Fruit fly (Drosophila melanogaster) whole organism, embryonic: ENCODE measurements around the gene CG14454.

Experiments used
- Ada2b ChIP-seq: fragments of 200-800 bp; sonication (Bioruptor generic); IDR thresholded peaks from 2 replicates; pipeline ENCODE4 v1.3.6; 2022; ENCODE audit warnings: missing biosample characterization, missing genetic modification characterization
- Antp ChIP-seq: fragments of 200-800 bp; sonication (Bioruptor generic); optimal IDR thresholded peaks from 3 replicates; lab custom pipeline; 2016; ENCODE audit warnings: missing biosample characterization, missing genetic modification characterization
- Asciz ChIP-seq: fragments of 200-800 bp; sonication (Bioruptor generic); optimal IDR thresholded peaks from 2 replicates; lab custom pipeline; 2017; ENCODE audit warnings: missing biosample characterization, mild to moderate bottlenecking, missing genetic modification characterization, missing genetic modification reagents
- CG10431 ChIP-seq: fragments of 200-800 bp; sonication (Bioruptor generic); optimal IDR thresholded peaks from 3 replicates; lab custom pipeline; 2018; ENCODE audit warnings: missing biosample characterization, mild to moderate bottlenecking, missing genetic modification characterization
- CG10565 ChIP-seq: fragments of 200-800 bp; sonication (Bioruptor generic); optimal IDR thresholded peaks from 3 replicates; lab custom pipeline; 2016; ENCODE audit warnings: missing biosample characterization, mild to moderate bottlenecking, missing genetic modification characterization
- CG10654 ChIP-seq: fragments of 200-800 bp; sonication (Bioruptor generic); optimal IDR thresholded peaks from 2 replicates; lab custom pipeline; 2016; ENCODE audit warnings: missing biosample characterization, missing genetic modification characterization
- CG12071 ChIP-seq: fragments of 200-800 bp; sonication (Bioruptor generic); optimal IDR thresholded peaks from 3 replicates; lab custom pipeline; 2018; ENCODE audit warnings: missing biosample characterization, mild to moderate bottlenecking, missing genetic modification characterization
- CG12104 ChIP-seq: fragments of 200-800 bp; sonication (Bioruptor generic); optimal IDR thresholded peaks from 3 replicates; lab custom pipeline; 2016; ENCODE audit warnings: missing biosample characterization, missing genetic modification characterization
- CG12659 ChIP-seq: fragments of 200-800 bp; sonication (Bioruptor generic); optimal IDR thresholded peaks from 3 replicates; lab custom pipeline; 2017; ENCODE audit warnings: mild to moderate bottlenecking, missing biosample characterization, missing genetic modification reagents, missing genetic modification characterization
- CG14441 ChIP-seq: fragments of 200-800 bp; sonication (Bioruptor generic); IDR thresholded peaks from 2 replicates; pipeline ENCODE4 v1.3.6; 2022; ENCODE audit warnings: missing biosample characterization, missing genetic modification characterization
- CG15514 ChIP-seq: fragments of 200-800 bp; sonication (Bioruptor generic); optimal IDR thresholded peaks from 3 replicates; lab custom pipeline; 2017; ENCODE audit warnings: missing biosample characterization, missing genetic modification characterization, mild to moderate bottlenecking, moderate library complexity, missing genetic modification reagents
- CG15696 ChIP-seq: fragments of 200-800 bp; sonication (Bioruptor generic); optimal IDR thresholded peaks from 2 replicates; lab custom pipeline; 2019; ENCODE audit warnings: missing biosample characterization, mild to moderate bottlenecking, missing genetic modification characterization, moderate library complexity
- CG16779 ChIP-seq: fragments of 200-800 bp; sonication (Bioruptor generic); IDR thresholded peaks from 2 replicates; pipeline ENCODE4 v1.3.6; 2022; ENCODE audit warnings: missing biosample characterization, missing genetic modification characterization
- CG18619 ChIP-seq: fragments of 200-800 bp; sonication (Bioruptor generic); optimal IDR thresholded peaks from 3 replicates; lab custom pipeline; 2017; ENCODE audit warnings: missing biosample characterization, mild to moderate bottlenecking, missing genetic modification characterization
- CG32767 ChIP-seq: fragments of 200-800 bp; sonication (Bioruptor generic); IDR thresholded peaks from 2 replicates; pipeline ENCODE4 v1.3.6; 2022; ENCODE audit warnings: missing biosample characterization, missing genetic modification characterization
- CG32772 ChIP-seq: fragments of 200-800 bp; sonication (Bioruptor generic); IDR thresholded peaks from 2 replicates; pipeline ENCODE4 v1.3.6; 2022; ENCODE audit warnings: missing biosample characterization, missing genetic modification characterization
- CG4404 ChIP-seq: fragments of 200-800 bp; sonication (Bioruptor generic); IDR thresholded peaks from 2 replicates; pipeline ENCODE4 v1.3.6; 2022; ENCODE audit warnings: missing biosample characterization, missing genetic modification characterization
- CG6175 ChIP-seq: fragments of 200-800 bp; sonication (Bioruptor generic); IDR thresholded peaks from 3 replicates; pipeline ENCODE4 v1.3.6; 2022; ENCODE audit warnings: missing biosample characterization, missing genetic modification characterization
- CG6654 ChIP-seq: fragments of 200-800 bp; sonication (Bioruptor generic); optimal IDR thresholded peaks from 2 replicates; lab custom pipeline; 2017; ENCODE audit warnings: missing biosample characterization, mild to moderate bottlenecking, missing genetic modification characterization
- CG6765 ChIP-seq: fragments of 200-800 bp; sonication (Bioruptor generic); optimal IDR thresholded peaks from 3 replicates; lab custom pipeline; 2017; ENCODE audit warnings: missing biosample characterization, mild to moderate bottlenecking, missing genetic modification characterization
- CG7786 ChIP-seq: fragments of 200-800 bp; sonication (Bioruptor generic); optimal IDR thresholded peaks from 2 replicates; lab custom pipeline; 2016; ENCODE audit warnings: missing biosample characterization, missing genetic modification characterization
- CG7928 ChIP-seq: fragments of 200-800 bp; sonication (Bioruptor generic); optimal IDR thresholded peaks from 2 replicates; lab custom pipeline; 2017; ENCODE audit warnings: missing biosample characterization, mild to moderate bottlenecking, missing genetic modification characterization
- CG8089 ChIP-seq: fragments of 200-800 bp; sonication (Bioruptor generic); optimal IDR thresholded peaks from 3 replicates; lab custom pipeline; 2016; ENCODE audit warnings: missing biosample characterization, missing genetic modification characterization
- CG8281 ChIP-seq: fragments of 200-800 bp; sonication (Bioruptor generic); optimal IDR thresholded peaks from 2 replicates; lab custom pipeline; 2018; ENCODE audit warnings: missing biosample characterization, mild to moderate bottlenecking, missing genetic modification characterization, moderate library complexity
- D19B ChIP-seq: fragments of 200-800 bp; sonication (Bioruptor generic); optimal IDR thresholded peaks from 2 replicates; lab custom pipeline; 2017; ENCODE audit warnings: missing biosample characterization, mild to moderate bottlenecking, missing genetic modification characterization
- Ets65A ChIP-seq: fragments of 200-800 bp; sonication (Bioruptor generic); peaks from one replicate; lab custom pipeline; 2016; ENCODE audit warnings: missing biosample characterization, missing genetic modification characterization
- HLH54F ChIP-seq: fragments of 200-800 bp; sonication (Bioruptor generic); optimal IDR thresholded peaks from 3 replicates; lab custom pipeline; 2016; ENCODE audit warnings: missing biosample characterization, missing genetic modification characterization
- HmgD ChIP-seq: fragments of 200-800 bp; sonication (Bioruptor generic); optimal IDR thresholded peaks from 3 replicates; lab custom pipeline; 2016; ENCODE audit warnings: missing biosample characterization, missing genetic modification characterization
- Hmx ChIP-seq: fragments of 200-800 bp; sonication (Bioruptor generic); optimal IDR thresholded peaks from 2 replicates; lab custom pipeline; 2016; ENCODE audit warnings: missing biosample characterization, missing genetic modification characterization
- Hr39 ChIP-seq: fragments of >200 bp; optimal IDR thresholded peaks from 2 replicates; lab custom pipeline; 2017
- Lpt ChIP-seq: fragments of >200 bp; optimal IDR thresholded peaks from 2 replicates; lab custom pipeline; 2018; ENCODE audit warnings: missing biosample characterization, missing genetic modification characterization
- Myb ChIP-seq: fragments of 200-800 bp; sonication (Bioruptor generic); optimal IDR thresholded peaks from 2 replicates; lab custom pipeline; 2016; ENCODE audit warnings: missing biosample characterization, missing genetic modification characterization
- NK7.1 ChIP-seq: fragments of 200-800 bp; sonication (Bioruptor generic); optimal IDR thresholded peaks from 3 replicates; lab custom pipeline; 2016; ENCODE audit warnings: missing biosample characterization, missing genetic modification characterization
- Neu2 ChIP-seq: fragments of 200-800 bp; sonication (Bioruptor generic); optimal IDR thresholded peaks from 3 replicates; lab custom pipeline; 2016; ENCODE audit warnings: missing biosample characterization, missing genetic modification characterization, borderline replicate concordance
- Opbp ChIP-seq: fragments of 200-800 bp; sonication (Bioruptor generic); IDR thresholded peaks from 3 replicates; pipeline ENCODE4 v1.3.6; 2022; ENCODE audit warnings: missing biosample characterization, missing genetic modification characterization; ENCODE audit not compliant: partially characterized antibody
- Rx ChIP-seq: fragments of 200-800 bp; sonication (Bioruptor generic); IDR thresholded peaks from 2 replicates; pipeline ENCODE4 v1.3.6; 2022; ENCODE audit warnings: missing biosample characterization, missing genetic modification characterization
- aop ChIP-seq: fragments of 200-800 bp; sonication (Bioruptor generic); IDR thresholded peaks from 2 replicates; pipeline ENCODE4 v1.3.6; 2022; ENCODE audit warnings: missing biosample characterization, missing genetic modification characterization
- bbx ChIP-seq: fragments of 200-800 bp; sonication (Bioruptor generic); IDR thresholded peaks from 2 replicates; pipeline ENCODE4 v1.3.6; 2022; ENCODE audit warnings: missing biosample characterization, missing genetic modification characterization; ENCODE audit not compliant: partially characterized antibody
- corto ChIP-seq: fragments of 200-800 bp; sonication (Bioruptor generic); optimal IDR thresholded peaks from 2 replicates; lab custom pipeline; 2016; ENCODE audit warnings: missing biosample characterization, mild to moderate bottlenecking, missing genetic modification characterization, moderate library complexity
- danr ChIP-seq: fragments of 200-800 bp; sonication (Bioruptor generic); IDR thresholded peaks from 2 replicates; pipeline ENCODE4 v1.3.6; 2022; ENCODE audit warnings: missing biosample characterization, missing genetic modification characterization
- disco-r ChIP-seq: fragments of 200-800 bp; sonication (Bioruptor generic); optimal IDR thresholded peaks from 2 replicates; lab custom pipeline; 2016; ENCODE audit warnings: missing biosample characterization, missing genetic modification characterization
- fd64A ChIP-seq: fragments of 200-800 bp; sonication (Bioruptor generic); optimal IDR thresholded peaks from 3 replicates; lab custom pipeline; 2018; ENCODE audit warnings: missing biosample characterization, mild to moderate bottlenecking, missing genetic modification characterization
- grau ChIP-seq: fragments of 200-800 bp; optimal IDR thresholded peaks from 3 replicates; lab custom pipeline; 2019; ENCODE audit warnings: missing biosample characterization, mild to moderate bottlenecking, missing genetic modification characterization, moderate library complexity
- grn ChIP-seq: fragments of 200-800 bp; sonication (Bioruptor generic); optimal IDR thresholded peaks from 3 replicates; lab custom pipeline; 2017; ENCODE audit warnings: missing biosample characterization, missing genetic modification characterization
- gro ChIP-seq: fragments of 200-800 bp; sonication (Bioruptor generic); optimal IDR thresholded peaks from 2 replicates; lab custom pipeline; 2016; ENCODE audit warnings: missing biosample characterization, missing genetic modification characterization
- gsb-n ChIP-seq: fragments of 200-800 bp; sonication (Bioruptor generic); optimal IDR thresholded peaks from 3 replicates; lab custom pipeline; 2018; ENCODE audit warnings: missing biosample characterization, mild to moderate bottlenecking, missing genetic modification characterization
- ind ChIP-seq: fragments of 200-800 bp; sonication (Bioruptor generic); optimal IDR thresholded peaks from 3 replicates; lab custom pipeline; 2016; ENCODE audit warnings: missing biosample characterization, missing genetic modification characterization
- mirr ChIP-seq: fragments of 200-800 bp; sonication (Bioruptor generic); optimal IDR thresholded peaks from 3 replicates; lab custom pipeline; 2018; ENCODE audit warnings: missing biosample characterization, mild to moderate bottlenecking, missing genetic modification characterization
- phol ChIP-seq: fragments of 200-800 bp; sonication (Bioruptor generic); optimal IDR thresholded peaks from 3 replicates; lab custom pipeline; 2018; ENCODE audit warnings: missing biosample characterization, mild to moderate bottlenecking, missing genetic modification characterization, moderate library complexity
- shn ChIP-seq: fragments of 200-800 bp; sonication (Bioruptor generic); optimal IDR thresholded peaks from 3 replicates; lab custom pipeline; 2016; ENCODE audit warnings: missing biosample characterization, missing genetic modification characterization
- ssp ChIP-seq: fragments of 200-800 bp; sonication (Bioruptor generic); IDR thresholded peaks from 2 replicates; pipeline ENCODE4 v1.3.6; 2022; ENCODE audit warnings: missing biosample characterization, missing genetic modification characterization
- vfl ChIP-seq: fragments of 200-800 bp; sonication (Bioruptor generic); optimal IDR thresholded peaks from 2 replicates; lab custom pipeline; 2016; ENCODE audit warnings: missing biosample characterization, missing genetic modification characterization

Gene CG14454

dm6 chr3L:22727739-22728335 lies 35.5 kb upstream of the CG14454 start, which contains the start of the genes CG14450 and CG11367 (continued):
- peak; percentile 7 for TF ChIP-seq CG12104 (GFP tag; lab: Kevin White, UChicago)
- no peak for TF ChIP-seq HLH54F (GFP tag; lab: Kevin White, UChicago)
- TF ChIP-seq HmgD (GFP tag; lab: Kevin White, UChicago), result no peak
- TF ChIP-seq fd64A (GFP tag; lab: Kevin White, UChicago), result no peak
- no peak for TF ChIP-seq NK7.1 (GFP tag; lab: Kevin White, UChicago)
- no peak for TF ChIP-seq CG14441 (GFP tag; lab: Robert Waterston, UW)
- no peak for TF ChIP-seq CG16779 (GFP tag; lab: Robert Waterston, UW)
- TF ChIP-seq disco-r, result no peak
- no peak for TF ChIP-seq Ada2b (GFP tag; lab: Robert Waterston, UW)
- TF ChIP-seq CG8089 (GFP tag; lab: Kevin White, UChicago), result no peak
- TF ChIP-seq danr, result no peak
- TF ChIP-seq CG12659 (GFP tag; lab: Kevin White, UChicago), result peak; percentile 64
- no peak for TF ChIP-seq CG32767 (GFP tag; lab: Robert Waterston, UW)
- no peak for TF ChIP-seq Ets65A
- TF ChIP-seq CG12071 (GFP tag; lab: Kevin White, UChicago), result no peak
- TF ChIP-seq CG7786 (GFP tag; lab: Kevin White, UChicago), result no peak
- TF ChIP-seq vfl, result no peak
- peak; percentile 49 for TF ChIP-seq gro (GFP tag; lab: Kevin White, UChicago)
- TF ChIP-seq mirr (GFP tag; lab: Kevin White, UChicago), result no peak
- no peak for TF ChIP-seq CG8281
- TF ChIP-seq D19B, result no peak
- no peak for TF ChIP-seq Myb (GFP tag; lab: Kevin White, UChicago)
- no peak for TF ChIP-seq ssp (GFP tag; lab: Robert Waterston, UW)
- TF ChIP-seq Asciz (GFP tag; lab: Kevin White, UChicago), result peak; percentile 34
- TF ChIP-seq CG10431 (GFP tag; lab: Kevin White, UChicago), result peak; percentile 15
- TF ChIP-seq ind, result no peak
- peak; percentile 14 for TF ChIP-seq grn (GFP tag; lab: Kevin White, UChicago)
- no peak for TF ChIP-seq CG6654 (GFP tag; lab: Kevin White, UChicago)
- TF ChIP-seq phol, result peak; percentile 50
- no peak for TF ChIP-seq aop (GFP tag; lab: Robert Waterston, UW)
- TF ChIP-seq CG6175 (GFP tag; lab: Robert Waterston, UW), result no peak
- peak; percentile 23 for TF ChIP-seq CG18619
- no peak for TF ChIP-seq CG10565 (GFP tag; lab: Kevin White, UChicago)
- no peak for TF ChIP-seq Neu2 (GFP tag; lab: Kevin White, UChicago)
- no peak for TF ChIP-seq Hmx (GFP tag; lab: Kevin White, UChicago)
- TF ChIP-seq corto, result no peak
- TF ChIP-seq CG15696 (tag; lab: Kevin White, UChicago), result peak; percentile 20
- TF ChIP-seq CG15514, result peak; percentile 84
- TF ChIP-seq CG10654, result no peak
- no peak for TF ChIP-seq CG4404 (GFP tag; lab: Robert Waterston, UW)
- no peak for TF ChIP-seq CG6765
- TF ChIP-seq Opbp (GFP tag; lab: Robert Waterston, UW), result peak; percentile 36; the same call in 1 of the 3 replicates
- TF ChIP-seq grau (tag; lab: Kevin White, UChicago), result peak; percentile 46
- no peak for TF ChIP-seq Lpt (GFP tag; lab: Kevin White, UChicago)
- no peak for TF ChIP-seq shn (GFP tag; lab: Kevin White, UChicago)
- no peak for TF ChIP-seq Rx (GFP tag; lab: Robert Waterston, UW)
- TF ChIP-seq Antp (GFP tag; lab: Kevin White, UChicago), result no peak
- no peak for TF ChIP-seq bbx (GFP tag; lab: Robert Waterston, UW)
- TF ChIP-seq CG32772 (GFP tag; lab: Robert Waterston, UW), result no peak
- TF ChIP-seq CG7928 (GFP tag; lab: Kevin White, UChicago), result no peak
- no peak for TF ChIP-seq gsb-n (tag; lab: Kevin White, UChicago)
- TF ChIP-seq Hr39 (lab: Kevin White, UChicago), result no peak
